Fruit fly (Drosophila melanogaster): ENCODE data around the gene Ctu2.

- TF ChIP-seq CG8478 (optimal IDR thresholded peaks at IDR 0.05), result no peak
- no peak for TF ChIP-seq CTCF (optimal IDR thresholded peaks at IDR 0.05)
These were observed 37.8 kb downstream of the Ctu2 start for dm6 chr2L:19455209-19455608.
